Worm (Caenorhabditis elegans): Measurements from ENCODE around the gene srt-70.

ce11 chrV:5223044-5223443 is 36.3 kb downstream of the srt-70 start, which contains the start of gene Y49G5B.1:
- TF ChIP-seq syd-9 (tag; optimal IDR thresholded peaks at IDR 0.05) = no peak
- no peak for TF ChIP-seq ttx-3 (tag; optimal IDR thresholded peaks at IDR 0.05)

Measured in whole organism, late embryonic.